In genomic region chr3R:13715674-13716454, dm6 we compare ENCODE assay signal across 4 fruit fly cellular contexts.
TF ChIP-seq lines count a peak whose summit lies in the region.

No protein-coding gene starts in this region.

- no peak for TF ChIP-seq CTCF in whole organism, embryonic (GFP tag; optimal IDR thresholded peaks at IDR 0.05; lab: Kevin White, UChicago)

TF ChIP-seq in whole organism, embryonic, 481 proteins besides CTCF, POLR2A, EP300 and RAD21 (continues in another document):
- TF ChIP-seq CG7745 (tag; optimal IDR thresholded peaks at IDR 0.05; lab: Kevin White, UChicago) (no peak), ac (GFP tag; optimal IDR thresholded peaks at IDR 0.05; lab: Kevin White, UChicago) (peak; percentile 27), cad (GFP tag; optimal IDR thresholded peaks at IDR 0.05; lab: Kevin White, UChicago) (peak; percentile 82), jumu (GFP tag; optimal IDR thresholded peaks at IDR 0.05; lab: Kevin White, UChicago) (no peak), CG12769 (tag; optimal IDR thresholded peaks at IDR 0.05; lab: Kevin White, UChicago) (peak; percentile 19), abd-A (tag; optimal IDR thresholded peaks at IDR 0.05; lab: Kevin White, UChicago) (peak; percentile 11), sim (GFP tag; IDR thresholded peaks at IDR 0.05; lab: Robert Waterston, UW) (no peak), CG10274 (GFP tag; optimal IDR thresholded peaks at IDR 0.05; lab: Kevin White, UChicago) (peak; percentile 44), CG2678 (tag; optimal IDR thresholded peaks at IDR 0.05; lab: Kevin White, UChicago) (no peak), CG1024 (GFP tag; IDR thresholded peaks at IDR 0.05; lab: Robert Waterston, UW) (no peak), Med (GFP tag; lab: Kevin White, UChicago) (peak; percentile 34), Deaf1 (tag; optimal IDR thresholded peaks at IDR 0.05; lab: Kevin White, UChicago) (peak; percentile 4), z (GFP tag; IDR thresholded peaks at IDR 0.05; lab: Robert Waterston, UW) (peak; percentile 88), chinmo (GFP tag; IDR thresholded peaks at IDR 0.05; lab: Robert Waterston, UW; ENCODE audit: partially characterized antibody) (0 out of 4 replicates have a peak, but pooled peaks have one; percentile 38), bsh (GFP tag; optimal IDR thresholded peaks at IDR 0.05; lab: Kevin White, UChicago) (peak in 1 of 2 experiments; percentile 28), CG8388 (GFP tag; optimal IDR thresholded peaks at IDR 0.05; lab: Kevin White, UChicago) (no peak), kni (GFP tag; optimal IDR thresholded peaks at IDR 0.05; lab: Kevin White, UChicago) (peak; percentile 59), D19A (tag; optimal IDR thresholded peaks at IDR 0.05; lab: Kevin White, UChicago) (peak; percentile 50), Dfd (GFP tag; optimal IDR thresholded peaks at IDR 0.05; lab: Kevin White, UChicago) (no peak), zen (tag; optimal IDR thresholded peaks at IDR 0.05; lab: Kevin White, UChicago) (peak; percentile 73), Dip3 (GFP tag; optimal IDR thresholded peaks at IDR 0.05; lab: Kevin White, UChicago) (no peak), chn (GFP tag; optimal IDR thresholded peaks at IDR 0.05; lab: Kevin White, UChicago) (no peak), nom (GFP tag; optimal IDR thresholded peaks at IDR 0.05; lab: Kevin White, UChicago) (peak; percentile 85)

TF ChIP-seq in whole organism, prepupa, 60 proteins besides CTCF, POLR2A, EP300 and RAD21 (continues in another document):
- TF ChIP-seq Eip93F (GFP tag; optimal IDR thresholded peaks at IDR 0.05; lab: Kevin White, UChicago) (no peak), CG32006 (GFP tag; optimal IDR thresholded peaks at IDR 0.05; lab: Kevin White, UChicago) (no peak), CG31627 (GFP tag; optimal IDR thresholded peaks at IDR 0.05; lab: Kevin White, UChicago) (no peak), Met (GFP tag; optimal IDR thresholded peaks at IDR 0.05; lab: Kevin White, UChicago) (peak; percentile 5), dac (GFP tag; optimal IDR thresholded peaks at IDR 0.05; lab: Kevin White, UChicago) (no peak), CG34406 (GFP tag; optimal IDR thresholded peaks at IDR 0.05; lab: Kevin White, UChicago) (no peak), CG6854 (GFP tag; optimal IDR thresholded peaks at IDR 0.05; lab: Kevin White, UChicago) (no peak), cyc (GFP tag; optimal IDR thresholded peaks at IDR 0.05; lab: Kevin White, UChicago) (no peak), fd59A (GFP tag; optimal IDR thresholded peaks at IDR 0.05; lab: Kevin White, UChicago) (no peak), Sox102F (GFP tag; optimal IDR thresholded peaks at IDR 0.05; lab: Kevin White, UChicago) (no peak), CG4318 (GFP tag; optimal IDR thresholded peaks at IDR 0.05; lab: Kevin White, UChicago) (no peak), Sox14 (GFP tag; optimal IDR thresholded peaks at IDR 0.05; lab: Kevin White, UChicago) (no peak), esn (GFP tag; optimal IDR thresholded peaks at IDR 0.05; lab: Kevin White, UChicago) (no peak), fkh (GFP tag; optimal IDR thresholded peaks at IDR 0.05; lab: Kevin White, UChicago) (no peak), Hr38 (GFP tag; optimal IDR thresholded peaks at IDR 0.05; lab: Kevin White, UChicago) (no peak), CG1621 (tag; optimal IDR thresholded peaks at IDR 0.05; lab: Kevin White, UChicago) (no peak), spab (GFP tag; optimal IDR thresholded peaks at IDR 0.05; lab: Kevin White, UChicago) (peak; percentile 54), CG8119 (GFP tag; IDR thresholded peaks at IDR 0.05; lab: Robert Waterston, UW) (peak; percentile 21; the same call in 1 of the 3 replicates), Hr39 (GFP tag; optimal IDR thresholded peaks at IDR 0.05; lab: Kevin White, UChicago) (no peak), Smox (GFP tag; optimal IDR thresholded peaks at IDR 0.05; lab: Kevin White, UChicago) (no peak), CG6808 (GFP tag; optimal IDR thresholded peaks at IDR 0.05; lab: Kevin White, UChicago) (peak; percentile 81), lz (GFP tag; optimal IDR thresholded peaks at IDR 0.05; lab: Kevin White, UChicago) (no peak), Blimp-1 (GFP tag; optimal IDR thresholded peaks at IDR 0.05; lab: Kevin White, UChicago) (no peak), CG10631 (GFP tag; optimal IDR thresholded peaks at IDR 0.05; lab: Kevin White, UChicago) (no peak), CG3919 (GFP tag; optimal IDR thresholded peaks at IDR 0.05; lab: Kevin White, UChicago) (no peak)

TF ChIP-seq in whole organism, pupa, 21 proteins besides CTCF, POLR2A, EP300 and RAD21:
- TF ChIP-seq Pif1A (GFP tag; optimal IDR thresholded peaks at IDR 0.05; lab: Kevin White, UChicago) = peak; percentile 49
- TF ChIP-seq CG12605 (GFP tag; IDR thresholded peaks at IDR 0.05; lab: Robert Waterston, UW) = peak; percentile 60
- TF ChIP-seq D1 (tag; optimal IDR thresholded peaks at IDR 0.05; lab: Kevin White, UChicago) = no peak
- TF ChIP-seq CG15710 (tag; optimal IDR thresholded peaks at IDR 0.05; lab: Kevin White, UChicago) = peak; percentile 52
- peak; percentile 28 for TF ChIP-seq CG14655 (GFP tag; optimal IDR thresholded peaks at IDR 0.05; lab: Kevin White, UChicago)
- peak; percentile 47 for TF ChIP-seq CG8159 (tag; optimal IDR thresholded peaks at IDR 0.05; lab: Kevin White, UChicago)
- peak; percentile 77 for TF ChIP-seq gl (tag; optimal IDR thresholded peaks at IDR 0.05; lab: Kevin White, UChicago)
- TF ChIP-seq CG34367 (tag; optimal IDR thresholded peaks at IDR 0.05; lab: Kevin White, UChicago) = peak; percentile 46
- no peak for TF ChIP-seq CG4496 (GFP tag; IDR thresholded peaks at IDR 0.05; lab: Robert Waterston, UW)
- TF ChIP-seq CG13204 (GFP tag; optimal IDR thresholded peaks at IDR 0.05; lab: Kevin White, UChicago) = peak; percentile 59
- peak; percentile 33 for TF ChIP-seq Pif1B (GFP tag; optimal IDR thresholded peaks at IDR 0.05; lab: Kevin White, UChicago)
- no peak for TF ChIP-seq CG8301 (tag; optimal IDR thresholded peaks at IDR 0.05; lab: Kevin White, UChicago)
- no peak for TF ChIP-seq rn (GFP tag; IDR thresholded peaks at IDR 0.05; lab: Robert Waterston, UW)
- TF ChIP-seq EcR (GFP tag; optimal IDR thresholded peaks at IDR 0.05; lab: Kevin White, UChicago) = peak; percentile 42
TF ChIP-seq in whole organism, pupa: peak in this region for 10.

TF ChIP-seq in whole organism, wandering third instar larva, 38 proteins besides CTCF, POLR2A, EP300 and RAD21:
- TF ChIP-seq CrebA (GFP tag; optimal IDR thresholded peaks at IDR 0.05; lab: Kevin White, UChicago; ENCODE audit: borderline replicate concordance) (peak; percentile 46), psq (GFP tag; optimal IDR thresholded peaks at IDR 0.05; lab: Kevin White, UChicago) (peak; percentile 59), Jra (GFP tag; optimal IDR thresholded peaks at IDR 0.05; lab: Kevin White, UChicago) (no peak), CG32264 (GFP tag; optimal IDR thresholded peaks at IDR 0.05; lab: Kevin White, UChicago) (no peak), fru (GFP tag; optimal IDR thresholded peaks at IDR 0.05; lab: Kevin White, UChicago) (peak; percentile 26), jim (GFP tag; optimal IDR thresholded peaks at IDR 0.05; lab: Kevin White, UChicago) (no peak), lola (GFP tag; optimal IDR thresholded peaks at IDR 0.05; lab: Kevin White, UChicago) (no peak), pan (optimal IDR thresholded peaks at IDR 0.05; lab: Kevin White, UChicago) (no peak), foxo (GFP tag; optimal IDR thresholded peaks at IDR 0.05; lab: Kevin White, UChicago) (no peak), Sp1 (GFP tag; optimal IDR thresholded peaks at IDR 0.05; lab: Kevin White, UChicago) (peak; percentile 17), tai (GFP tag; optimal IDR thresholded peaks at IDR 0.05; lab: Kevin White, UChicago) (no peak)

Comparison
In these comparisons a context has a peak if more than half of its experiments do, and no peak if none do; other contexts are left out.
1. Of the 7 proteins assayed by ChIP-seq in both whole organism, embryonic and whole organism, prepupa: peak only in whole organism, embryonic: Blimp-1; only in whole organism, prepupa: CG16779 and Lpt; in both: none; in neither: 4.